Fruit fly (Drosophila melanogaster) whole organism, embryonic: Measurements from ENCODE around the gene CG44362.

Source experiments
- C15 ChIP-seq: fragments of 200-800 bp; sonication (Bioruptor generic); IDR thresholded peaks from 3 replicates; pipeline ENCODE4 v1.3.6; 2022; ENCODE audit warnings: missing biosample characterization, missing genetic modification characterization
- CG10274 ChIP-seq: fragments of 200-800 bp; sonication (Bioruptor generic); optimal IDR thresholded peaks from 3 replicates; lab custom pipeline; 2017; ENCODE audit warnings: missing biosample characterization, mild to moderate bottlenecking, missing genetic modification characterization
- CG11085 ChIP-seq: fragments of 200-800 bp; sonication (Bioruptor generic); IDR thresholded peaks from 2 replicates; pipeline ENCODE4 v1.3.6; 2022; ENCODE audit warnings: missing biosample characterization, missing genetic modification characterization
- CG15269 ChIP-seq: fragments of 200-800 bp; sonication (Bioruptor generic); optimal IDR thresholded peaks from 2 replicates; lab custom pipeline; 2018; ENCODE audit warnings: missing biosample characterization, mild to moderate bottlenecking, missing genetic modification characterization, moderate library complexity
- CG16779 ChIP-seq: fragments of 200-800 bp; sonication (Bioruptor generic); IDR thresholded peaks from 2 replicates; pipeline ENCODE4 v1.3.6; 2022; ENCODE audit warnings: missing biosample characterization, missing genetic modification characterization
- CG17359 ChIP-seq: fragments of 200-800 bp; sonication (Bioruptor generic); optimal IDR thresholded peaks from 3 replicates; lab custom pipeline; 2018; ENCODE audit warnings: missing biosample characterization, mild to moderate bottlenecking, missing genetic modification characterization, moderate library complexity
- CG2129 ChIP-seq: fragments of 200-800 bp; sonication (Bioruptor generic); IDR thresholded peaks from 2 replicates; pipeline ENCODE4 v1.3.6; 2022; ENCODE audit warnings: missing biosample characterization, missing genetic modification characterization; ENCODE audit not compliant: partially characterized antibody
- CG6175 ChIP-seq: fragments of 200-800 bp; sonication (Bioruptor generic); IDR thresholded peaks from 3 replicates; pipeline ENCODE4 v1.3.6; 2022; ENCODE audit warnings: missing biosample characterization, missing genetic modification characterization
- CG6254 ChIP-seq: fragments of 200-800 bp; sonication (Bioruptor generic); optimal IDR thresholded peaks from 3 replicates; lab custom pipeline; 2017; ENCODE audit warnings: mild to moderate bottlenecking, missing biosample characterization, missing genetic modification reagents, missing genetic modification characterization
- CG7357 ChIP-seq: fragments of 200-800 bp; sonication (Bioruptor generic); IDR thresholded peaks from 3 replicates; pipeline ENCODE4 v1.3.6; 2022; ENCODE audit warnings: missing biosample characterization, missing genetic modification characterization
- CG8924 ChIP-seq: fragments of 200-800 bp; optimal IDR thresholded peaks from 3 replicates; lab custom pipeline; 2019; ENCODE audit warnings: missing biosample characterization, mild to moderate bottlenecking, missing genetic modification characterization, moderate library complexity
- CG9932 ChIP-seq: fragments of 200-800 bp; sonication (Bioruptor generic); IDR thresholded peaks from 2 replicates; pipeline ENCODE4 v1.3.6; 2022; ENCODE audit warnings: missing biosample characterization, missing genetic modification characterization
- Dip2 ChIP-seq: fragments of 200-800 bp; sonication (Bioruptor generic); IDR thresholded peaks from 2 replicates; pipeline ENCODE4 v1.3.6; 2022; ENCODE audit warnings: missing biosample characterization, missing genetic modification characterization
- Dref ChIP-seq: fragments of 200-800 bp; sonication (Bioruptor generic); IDR thresholded peaks from 2 replicates; pipeline ENCODE4 v1.3.6; 2022; ENCODE audit warnings: missing biosample characterization, missing genetic modification characterization
- Ets97D ChIP-seq: fragments of 200-800 bp; sonication (Bioruptor generic); optimal IDR thresholded peaks from 3 replicates; lab custom pipeline; 2016; ENCODE audit warnings: missing biosample characterization, missing genetic modification characterization
- Gsc ChIP-seq: fragments of 200-800 bp; sonication (Bioruptor generic); IDR thresholded peaks from 2 replicates; pipeline ENCODE4 v1.3.6; 2022; ENCODE audit warnings: missing biosample characterization, missing genetic modification characterization
- Gug ChIP-seq: fragments of 200-800 bp; sonication (Bioruptor generic); IDR thresholded peaks from 4 replicates; pipeline ENCODE4 v1.3.6; 2022; ENCODE audit warnings: missing biosample characterization, missing genetic modification characterization
- HLHmδ ChIP-seq: fragments of 200-800 bp; sonication (Bioruptor generic); optimal IDR thresholded peaks from 2 replicates; lab custom pipeline; 2018; ENCODE audit warnings: missing biosample characterization, mild to moderate bottlenecking, missing genetic modification characterization, moderate library complexity
- Hr3 ChIP-seq: fragments of 200-800 bp; sonication (Bioruptor generic); optimal IDR thresholded peaks from 3 replicates; lab custom pipeline; 2016; ENCODE audit warnings: missing biosample characterization, missing genetic modification characterization
- Lpt ChIP-seq: fragments of >200 bp; optimal IDR thresholded peaks from 2 replicates; lab custom pipeline; 2018; ENCODE audit warnings: missing biosample characterization, missing genetic modification characterization
- MESR4 ChIP-seq: fragments of 200-800 bp; sonication (Bioruptor generic); optimal IDR thresholded peaks from 2 replicates; lab custom pipeline; 2018; ENCODE audit warnings: missing biosample characterization, mild to moderate bottlenecking, missing genetic modification characterization, moderate library complexity
- Mad ChIP-seq: fragments of 200-800 bp; sonication (Bioruptor generic); optimal IDR thresholded peaks from 2 replicates; lab custom pipeline; 2016; ENCODE audit warnings: missing biosample characterization, missing genetic modification characterization
- Mrtf ChIP-seq: fragments of 200-800 bp; sonication (Bioruptor generic); IDR thresholded peaks from 3 replicates; pipeline ENCODE4 v1.3.6; 2022; ENCODE audit warnings: missing biosample characterization, missing genetic modification characterization
- NFAT ChIP-seq: fragments of 200-800 bp; sonication (Bioruptor generic); IDR thresholded peaks from 2 replicates; pipeline ENCODE4 v1.3.6; 2022; ENCODE audit warnings: missing biosample characterization, missing genetic modification characterization
- NK7.1 ChIP-seq: fragments of 200-800 bp; sonication (Bioruptor generic); optimal IDR thresholded peaks from 3 replicates; lab custom pipeline; 2016; ENCODE audit warnings: missing biosample characterization, missing genetic modification characterization
- Nf-YC ChIP-seq: fragments of 200-800 bp; optimal IDR thresholded peaks from 3 replicates; lab custom pipeline; 2019; ENCODE audit warnings: missing biosample characterization, mild to moderate bottlenecking, missing genetic modification characterization, moderate library complexity
- PHDP ChIP-seq: fragments of 200-800 bp; sonication (Bioruptor generic); optimal IDR thresholded peaks from 3 replicates; lab custom pipeline; 2018; ENCODE audit warnings: missing biosample characterization, mild to moderate bottlenecking, missing genetic modification characterization, moderate library complexity
- Pdp1 ChIP-seq, 2 experiments: fragments of 200-800 bp; sonication (Bioruptor generic); optimal IDR thresholded peaks; 3 replicates each; lab custom pipeline; 2016; ENCODE audit warnings: missing biosample characterization in 2 of 2, missing genetic modification characterization in 2 of 2, mild to moderate bottlenecking in 1 of 2, moderate library complexity in 1 of 2
- Trl ChIP-seq, 3 experiments: fragments of >200 bp in 2 of 3; fragments of 200-800 bp in 1 of 3; sonication (Bioruptor generic) in 1 of 3; optimal IDR thresholded peaks; 2 replicates in 1 of 3; 3 replicates in 2 of 3; lab custom pipeline; 2016 to 2017; ENCODE audit warnings: missing biosample characterization in 1 of 3, missing genetic modification characterization in 1 of 3
- YL-1 ChIP-seq: fragments of 200-800 bp; sonication (Bioruptor generic); optimal IDR thresholded peaks from 3 replicates; lab custom pipeline; 2017; ENCODE audit warnings: missing biosample characterization, mild to moderate bottlenecking, missing genetic modification characterization
- ase ChIP-seq: fragments of 200-800 bp; sonication (Bioruptor generic); IDR thresholded peaks from 3 replicates; pipeline ENCODE4 v1.3.6; 2022; ENCODE audit warnings: missing biosample characterization, missing genetic modification characterization
- btn ChIP-seq: fragments of 200-800 bp; sonication (Bioruptor generic); optimal IDR thresholded peaks from 2 replicates; lab custom pipeline; 2016; ENCODE audit warnings: missing biosample characterization, missing genetic modification characterization
- cwo ChIP-seq: fragments of 200-800 bp; sonication (Bioruptor generic); optimal IDR thresholded peaks from 3 replicates; lab custom pipeline; 2017; ENCODE audit warnings: missing biosample characterization, missing genetic modification characterization, mild to moderate bottlenecking, moderate library complexity, missing genetic modification reagents
- disco-r ChIP-seq: fragments of 200-800 bp; sonication (Bioruptor generic); optimal IDR thresholded peaks from 2 replicates; lab custom pipeline; 2016; ENCODE audit warnings: missing biosample characterization, missing genetic modification characterization
- dpn ChIP-seq, 2 experiments: fragments of 200-800 bp; sonication (Bioruptor generic); optimal IDR thresholded peaks; 3 replicates each; lab custom pipeline; 2016; ENCODE audit warnings: missing biosample characterization in 2 of 2, missing genetic modification characterization in 2 of 2
- gfzf ChIP-seq: fragments of 200-800 bp; sonication (Bioruptor generic); optimal IDR thresholded peaks from 2 replicates; lab custom pipeline; 2016; ENCODE audit warnings: missing biosample characterization, mild to moderate bottlenecking, missing genetic modification characterization, moderate library complexity
- grau ChIP-seq: fragments of 200-800 bp; optimal IDR thresholded peaks from 3 replicates; lab custom pipeline; 2019; ENCODE audit warnings: missing biosample characterization, mild to moderate bottlenecking, missing genetic modification characterization, moderate library complexity
- gsb-n ChIP-seq: fragments of 200-800 bp; sonication (Bioruptor generic); optimal IDR thresholded peaks from 3 replicates; lab custom pipeline; 2018; ENCODE audit warnings: missing biosample characterization, mild to moderate bottlenecking, missing genetic modification characterization
- ham ChIP-seq: fragments of 200-800 bp; sonication (Bioruptor generic); IDR thresholded peaks from 2 replicates; pipeline ENCODE4 v1.3.6; 2022; ENCODE audit warnings: missing biosample characterization, missing genetic modification characterization
- hb ChIP-seq: fragments of 200-800 bp; sonication (Bioruptor generic); IDR thresholded peaks from 3 replicates; pipeline ENCODE4 v1.3.6; 2022; ENCODE audit warnings: missing biosample characterization, missing genetic modification characterization; ENCODE audit not compliant: partially characterized antibody
- her ChIP-seq: fragments of 200-800 bp; sonication (Bioruptor generic); optimal IDR thresholded peaks from 2 replicates; lab custom pipeline; 2016; ENCODE audit warnings: missing biosample characterization, missing genetic modification characterization
- lbe ChIP-seq: fragments of 200-800 bp; sonication (Bioruptor generic); optimal IDR thresholded peaks from 2 replicates; lab custom pipeline; 2016; ENCODE audit warnings: missing biosample characterization, mild to moderate bottlenecking, missing genetic modification characterization
- nom ChIP-seq: fragments of 200-800 bp; sonication (Bioruptor generic); optimal IDR thresholded peaks from 2 replicates; lab custom pipeline; 2017; ENCODE audit warnings: missing biosample characterization, missing genetic modification characterization, mild to moderate bottlenecking, moderate library complexity, missing genetic modification reagents
- psq ChIP-seq: fragments of 200-800 bp; sonication (Bioruptor generic); optimal IDR thresholded peaks from 2 replicates; lab custom pipeline; 2017; ENCODE audit warnings: missing biosample characterization, missing genetic modification characterization
- pzg ChIP-seq: fragments of 200-800 bp; sonication (Bioruptor generic); optimal IDR thresholded peaks from 3 replicates; lab custom pipeline; 2018; ENCODE audit warnings: missing biosample characterization, mild to moderate bottlenecking, missing genetic modification characterization, moderate library complexity
- sr ChIP-seq: fragments of 200-800 bp; sonication (Bioruptor generic); IDR thresholded peaks from 3 replicates; pipeline ENCODE4 v1.3.6; 2022; ENCODE audit warnings: missing biosample characterization, missing genetic modification characterization
- toy ChIP-seq: fragments of 200-800 bp; sonication (Bioruptor generic); IDR thresholded peaks from 2 replicates; pipeline ENCODE4 v1.3.6; 2022; ENCODE audit warnings: missing biosample characterization, missing genetic modification characterization
- ttk ChIP-seq: fragments of 200-800 bp; sonication (Bioruptor generic); IDR thresholded peaks from 2 replicates; pipeline ENCODE4 v2.1.2; 2022; ENCODE audit warnings: missing biosample characterization, missing genetic modification characterization
- unpg ChIP-seq: fragments of 200-800 bp; sonication (Bioruptor generic); optimal IDR thresholded peaks from 3 replicates; lab custom pipeline; 2018; ENCODE audit warnings: missing biosample characterization, mild to moderate bottlenecking, missing genetic modification characterization, moderate library complexity

The CG44362 gene

dm6 chr3L:11379698-11380438, 17.5 kb upstream of the CG44362 start (continued):
- no peak for TF ChIP-seq psq
- TF ChIP-seq Gug = peak; percentile 50; the same call in 1 of the 4 replicates
- no peak for TF ChIP-seq gfzf (GFP tag; lab: Kevin White, UChicago)
- no peak for TF ChIP-seq CG6175 (GFP tag; lab: Robert Waterston, UW)
- TF ChIP-seq Ets97D = peak; percentile 36
- TF ChIP-seq Mad (GFP tag; lab: Kevin White, UChicago) = peak; percentile 43
- TF ChIP-seq cwo (GFP tag; lab: Kevin White, UChicago) = no peak
- TF ChIP-seq HLHmδ (GFP tag; lab: Kevin White, UChicago) = no peak
- no peak for TF ChIP-seq Mrtf (GFP tag; lab: Robert Waterston, UW)
- TF ChIP-seq NFAT (GFP tag; lab: Robert Waterston, UW) = no peak
- no peak for TF ChIP-seq Lpt (GFP tag; lab: Kevin White, UChicago)
- no peak for TF ChIP-seq sr
- peak; percentile 18 for TF ChIP-seq CG15269 (tag; lab: Kevin White, UChicago)
- peak in 1 of 2 experiments; percentile 46 for TF ChIP-seq dpn (GFP tag; optimal IDR thresholded peaks at IDR 0.05; lab: Kevin White, UChicago)
- peak; percentile 54 for TF ChIP-seq CG17359 (tag; lab: Kevin White, UChicago)
- 0 out of 3 replicates have a peak, but pooled peaks have one; percentile 18 for TF ChIP-seq C15 (GFP tag; lab: Robert Waterston, UW)
- peak; percentile 55 for TF ChIP-seq unpg (GFP tag; lab: Kevin White, UChicago)
- no peak for TF ChIP-seq MESR4 (GFP tag; lab: Kevin White, UChicago)
- peak; percentile 53 for TF ChIP-seq her (GFP tag; lab: Kevin White, UChicago)
- TF ChIP-seq nom (GFP tag; lab: Kevin White, UChicago) = peak; percentile 85
- TF ChIP-seq CG2129 (GFP tag; lab: Robert Waterston, UW) = no peak
- peak; percentile 67 for TF ChIP-seq CG8924 (tag; lab: Kevin White, UChicago)
- no peak for TF ChIP-seq Dip2 (GFP tag; lab: Robert Waterston, UW)
- no peak for TF ChIP-seq disco-r (GFP tag; lab: Kevin White, UChicago)
- no peak for TF ChIP-seq ham (GFP tag; lab: Robert Waterston, UW)
- TF ChIP-seq CG11085 = no peak
- peak; percentile 1 to 11 for TF ChIP-seq Pdp1 (GFP tag; optimal IDR thresholded peaks at IDR 0.05; lab: Kevin White, UChicago)
- TF ChIP-seq CG6254 (GFP tag; lab: Kevin White, UChicago) = peak; percentile 7
- no peak for TF ChIP-seq YL-1
- TF ChIP-seq toy (GFP tag; lab: Robert Waterston, UW) = peak; percentile 20; the same call in 1 of the 2 replicates
- TF ChIP-seq pzg (GFP tag; lab: Kevin White, UChicago) = no peak
- no peak for TF ChIP-seq CG10274
- TF ChIP-seq ase (GFP tag; lab: Robert Waterston, UW) = peak; percentile 34; the same call in 1 of the 3 replicates
- peak; percentile 63 for TF ChIP-seq gsb-n (tag; lab: Kevin White, UChicago)
- no peak for TF ChIP-seq CG7357 (GFP tag; lab: Robert Waterston, UW)
- TF ChIP-seq Dref (GFP tag; lab: Robert Waterston, UW) = no peak
- no peak for TF ChIP-seq CG16779 (GFP tag; lab: Robert Waterston, UW)
- TF ChIP-seq lbe (GFP tag; lab: Kevin White, UChicago) = peak; percentile 64
- TF ChIP-seq Nf-YC (tag; lab: Kevin White, UChicago) = peak; percentile 19
- TF ChIP-seq grau = peak; percentile 41
- TF ChIP-seq Trl (optimal IDR thresholded peaks at IDR 0.05; lab: Kevin White, UChicago) = no peak
- peak; percentile 27 for TF ChIP-seq Trl (GFP tag; optimal IDR thresholded peaks at IDR 0.05; lab: Kevin White, UChicago)
- TF ChIP-seq Gsc (GFP tag; lab: Robert Waterston, UW) = no peak
- no peak for TF ChIP-seq NK7.1 (GFP tag; lab: Kevin White, UChicago)
- TF ChIP-seq hb (GFP tag; lab: Robert Waterston, UW) = no peak
- 0 out of 2 replicates have a peak, but pooled peaks have one; percentile 23 for TF ChIP-seq CG9932 (GFP tag; lab: Robert Waterston, UW)
- no peak for TF ChIP-seq Hr3
- TF ChIP-seq btn (GFP tag; lab: Kevin White, UChicago) = no peak
- peak; percentile 41; the same call in 1 of the 2 replicates for TF ChIP-seq ttk (GFP tag; lab: Robert Waterston, UW)
- TF ChIP-seq PHDP (tag; lab: Kevin White, UChicago) = no peak
